Fruit fly (Drosophila melanogaster): ENCODE results near the gene CG4229.

Gene CG4229

dm6 chr3L:16581201-16581705, 24.6 kb downstream of the CG4229 start, which contains the start of gene Smn (continued):
- no peak for TF ChIP-seq ftz-f1 (GFP tag; optimal IDR thresholded peaks at IDR 0.05)
- no peak for TF ChIP-seq ash1 (GFP tag; optimal IDR thresholded peaks at IDR 0.05)
- TF ChIP-seq mam (GFP tag; optimal IDR thresholded peaks at IDR 0.05), result peak; percentile 73
- TF ChIP-seq CG17359 (tag; optimal IDR thresholded peaks at IDR 0.05), result peak; percentile 19
- TF ChIP-seq cad (GFP tag; optimal IDR thresholded peaks at IDR 0.05), result no peak
- TF ChIP-seq Ets65A (GFP tag), result peak; percentile 78
- peak; percentile 52 for TF ChIP-seq CG16863 (GFP tag; optimal IDR thresholded peaks at IDR 0.05)
- TF ChIP-seq h (optimal IDR thresholded peaks at IDR 0.05), result no peak
- TF ChIP-seq D19A (tag; optimal IDR thresholded peaks at IDR 0.05), result peak; percentile 28
- TF ChIP-seq Pdp1 (GFP tag; optimal IDR thresholded peaks at IDR 0.05), result peak; percentile 5 to 50
- peak; percentile 48 for TF ChIP-seq nmo (GFP tag; optimal IDR thresholded peaks at IDR 0.05)
- TF ChIP-seq CG13624 (GFP tag; optimal IDR thresholded peaks at IDR 0.05), result peak; percentile 13
- TF ChIP-seq prd (optimal IDR thresholded peaks at IDR 0.05), result no peak
- 0 out of 3 replicates have a peak, but pooled peaks have one; percentile 13 for TF ChIP-seq prd (GFP tag; IDR thresholded peaks at IDR 0.05)
- TF ChIP-seq ab (GFP tag; optimal IDR thresholded peaks at IDR 0.05), result no peak
- TF ChIP-seq pfk (GFP tag; optimal IDR thresholded peaks at IDR 0.05), result no peak
- TF ChIP-seq Lim3 (GFP tag; IDR thresholded peaks at IDR 0.05), result no peak
- no peak for TF ChIP-seq Taf1 (GFP tag; IDR thresholded peaks at IDR 0.05)
- TF ChIP-seq Dad (GFP tag; optimal IDR thresholded peaks at IDR 0.05), result peak; percentile 3
- TF ChIP-seq Elba2 (GFP tag; optimal IDR thresholded peaks at IDR 0.05), result no peak
- TF ChIP-seq NK7.1 (GFP tag; optimal IDR thresholded peaks at IDR 0.05), result no peak
- no peak for TF ChIP-seq seq (GFP tag; IDR thresholded peaks at IDR 0.05)
- TF ChIP-seq toy (GFP tag; IDR thresholded peaks at IDR 0.05), result no peak
- TF ChIP-seq p53 (GFP tag; optimal IDR thresholded peaks at IDR 0.05), result no peak
- no peak for TF ChIP-seq aop (GFP tag; IDR thresholded peaks at IDR 0.05)
- TF ChIP-seq CG31388 (GFP tag; optimal IDR thresholded peaks at IDR 0.05), result no peak
- TF ChIP-seq CG32767 (GFP tag; IDR thresholded peaks at IDR 0.05), result no peak
- no peak for TF ChIP-seq Hey (tag; optimal IDR thresholded peaks at IDR 0.05)
- TF ChIP-seq YL-1 (GFP tag; optimal IDR thresholded peaks at IDR 0.05), result peak; percentile 17
- TF ChIP-seq CG17361 (GFP tag; IDR thresholded peaks at IDR 0.05), result peak; percentile 58; the same call in 2 of the 3 replicates
- no peak for TF ChIP-seq corto (GFP tag; optimal IDR thresholded peaks at IDR 0.05)
- no peak for TF ChIP-seq CG11456 (GFP tag; IDR thresholded peaks at IDR 0.05)
- TF ChIP-seq so (GFP tag; IDR thresholded peaks at IDR 0.05), result no peak; the same call in 2 of the 3 replicates
- no peak for TF ChIP-seq Asciz (GFP tag; optimal IDR thresholded peaks at IDR 0.05)
- TF ChIP-seq Fer3 (tag; optimal IDR thresholded peaks at IDR 0.05), result peak; percentile 17
- TF ChIP-seq sc (optimal IDR thresholded peaks at IDR 0.05), result no peak
- no peak for TF ChIP-seq sc (GFP tag; optimal IDR thresholded peaks at IDR 0.05)
- TF ChIP-seq CG12391 (tag; optimal IDR thresholded peaks at IDR 0.05), result peak; percentile 61
- TF ChIP-seq MESR4 (GFP tag; optimal IDR thresholded peaks at IDR 0.05), result no peak
- TF ChIP-seq CG7271 (tag; optimal IDR thresholded peaks at IDR 0.05), result no peak
- TF ChIP-seq CG7745 (tag; optimal IDR thresholded peaks at IDR 0.05), result no peak
- no peak for TF ChIP-seq yki (optimal IDR thresholded peaks at IDR 0.05)
- no peak for TF ChIP-seq mirr (GFP tag; optimal IDR thresholded peaks at IDR 0.05)
- no peak for TF ChIP-seq pita (GFP tag; optimal IDR thresholded peaks at IDR 0.05)
- peak; percentile 69 for TF ChIP-seq CG18599 (GFP tag; optimal IDR thresholded peaks at IDR 0.05)
- no peak for TF ChIP-seq CG5180 (GFP tag; optimal IDR thresholded peaks at IDR 0.05)
- TF ChIP-seq MTF-1 (GFP tag; optimal IDR thresholded peaks at IDR 0.05; ENCODE audit: borderline replicate concordance), result no peak
- no peak for TF ChIP-seq stc (GFP tag; IDR thresholded peaks at IDR 0.05)
- no peak for TF ChIP-seq CG11695 (GFP tag; IDR thresholded peaks at IDR 0.05)
- peak; percentile 51 for TF ChIP-seq fu2 (GFP tag; optimal IDR thresholded peaks at IDR 0.05)
- no peak for TF ChIP-seq eve (GFP tag; optimal IDR thresholded peaks at IDR 0.05)
- peak; percentile 21 for TF ChIP-seq CG15696 (tag; optimal IDR thresholded peaks at IDR 0.05)
- TF ChIP-seq vvl (GFP tag; IDR thresholded peaks at IDR 0.05), result no peak; the same call in 1 of the 2 replicates
